Worm (Caenorhabditis elegans) whole organism, L4 larva: Measurements from ENCODE around the gene srh-21.
A peak's percentile ranks its signal among the peaks of the same experiment; 100 is the strongest.

Experiments used
- D1046.2 ChIP-seq: fragments of 200-800 bp; sonication (Bioruptor generic); IDR thresholded peaks from 2 replicates; pipeline ENCODE4 v1.3.6; 2022; ENCODE audit warnings: missing genetic modification characterization, missing compliant biosample characterization
- F10B5.3 ChIP-seq: sonication (generic microtip); optimal IDR thresholded peaks from 2 replicates; lab custom pipeline; 2016; ENCODE audit warnings: mild to moderate bottlenecking, missing genetic modification characterization, missing compliant biosample characterization
- T26A8.4 ChIP-seq: fragments of 200-800 bp; sonication (Bioruptor generic); IDR thresholded peaks from 2 replicates; pipeline ENCODE4 v1.3.6; 2022; ENCODE audit warnings: missing genetic modification characterization, missing compliant biosample characterization
- Y105C5A.15 ChIP-seq: fragments of 200-800 bp; sonication (Bioruptor generic); IDR thresholded peaks from 2 replicates; pipeline ENCODE4 v1.3.6; 2022; ENCODE audit warnings: missing genetic modification characterization, missing compliant biosample characterization
- ZK337.2 ChIP-seq: fragments of 200-800 bp; sonication (Bioruptor generic); IDR thresholded peaks from 2 replicates; pipeline ENCODE4 v1.3.6; 2022; ENCODE audit warnings: missing genetic modification reagents, missing genetic modification characterization, missing compliant biosample characterization
- aha-1 ChIP-seq: fragments of 150-350 bp; peaks from one replicate; lab custom pipeline; 2014; ENCODE audit warnings: missing biosample characterization, missing genetic modification characterization
- ama-1 ChIP-seq: fragments of 150-350 bp; optimal IDR thresholded peaks from 2 replicates; lab custom pipeline; 2014; ENCODE audit warnings: inconsistent platforms, mixed read lengths
- ceh-32 ChIP-seq: sonication (generic microtip); optimal IDR thresholded peaks from 2 replicates; lab custom pipeline; 2016; ENCODE audit warnings: mild to moderate bottlenecking, missing genetic modification characterization, missing compliant biosample characterization; ENCODE audit not compliant: poor library complexity
- ceh-44 ChIP-seq: fragments of 200-800 bp; sonication (Bioruptor generic); IDR thresholded peaks from 2 replicates; pipeline ENCODE4 v1.3.6; 2022; ENCODE audit warnings: missing genetic modification reagents, missing genetic modification characterization, missing compliant biosample characterization
- ceh-62 ChIP-seq: sonication (generic microtip); optimal IDR thresholded peaks from 2 replicates; lab custom pipeline; 2017; ENCODE audit warnings: missing biosample characterization, missing genetic modification characterization
- cey-2 ChIP-seq: sonication (generic microtip); optimal IDR thresholded peaks from 3 replicates; lab custom pipeline; 2017; ENCODE audit warnings: missing genetic modification characterization, mild to moderate bottlenecking, missing compliant biosample characterization, antibody characterized with exemption, borderline replicate concordance; ENCODE audit not compliant: insufficient read depth
- daf-12 ChIP-seq: fragments of 150-350 bp; optimal IDR thresholded peaks from 2 replicates; lab custom pipeline; 2014; ENCODE audit warnings: missing biosample characterization, missing genetic modification reagents, missing genetic modification characterization
- daf-19 ChIP-seq: fragments of 200-800 bp; sonication (Bioruptor generic); conservative IDR thresholded peaks from 2 replicates; pipeline ENCODE4 v1.3.6; 2022; ENCODE audit warnings: missing genetic modification characterization, missing compliant biosample characterization
- daf-8 ChIP-seq: fragments of 200-800 bp; sonication (Bioruptor generic); IDR thresholded peaks from 2 replicates; pipeline ENCODE4 v1.3.6; 2022; ENCODE audit warnings: missing genetic modification characterization, missing compliant biosample characterization
- dmd-6 ChIP-seq: fragments of 200-800 bp; sonication (Bioruptor generic); IDR thresholded peaks from 2 replicates; pipeline ENCODE4 v1.3.6; 2022; ENCODE audit warnings: missing genetic modification reagents, missing genetic modification characterization, missing compliant biosample characterization
- dpl-1 ChIP-seq: fragments of 150-350 bp; optimal IDR thresholded peaks from 2 replicates; lab custom pipeline; 2014; ENCODE audit warnings: missing biosample characterization, missing genetic modification reagents, missing genetic modification characterization
- egl-27 ChIP-seq: sonication (generic microtip); optimal IDR thresholded peaks from 3 replicates; lab custom pipeline; 2017; ENCODE audit warnings: missing biosample characterization, missing genetic modification reagents, missing genetic modification characterization
- fkh-10 ChIP-seq: fragments of 150-350 bp; optimal IDR thresholded peaks from 2 replicates; lab custom pipeline; 2014; ENCODE audit warnings: missing biosample characterization, missing genetic modification reagents, missing genetic modification characterization
- hlh-11 ChIP-seq: fragments of 200-800 bp; sonication (Bioruptor generic); optimal IDR thresholded peaks from 2 replicates; lab custom pipeline; 2018; ENCODE audit warnings: mild to moderate bottlenecking, missing genetic modification characterization, missing compliant biosample characterization
- hlh-30 ChIP-seq: sonication (generic microtip); optimal IDR thresholded peaks from 2 replicates; lab custom pipeline; 2017; ENCODE audit warnings: antibody characterized with exemption, mild to moderate bottlenecking, missing genetic modification characterization, missing compliant biosample characterization; ENCODE audit not compliant: insufficient read depth
- jun-1 ChIP-seq: fragments of 150-350 bp; optimal IDR thresholded peaks from 2 replicates; lab custom pipeline; 2014; ENCODE audit warnings: missing biosample characterization, missing genetic modification reagents, missing genetic modification characterization
- lim-7 ChIP-seq: fragments of 200-800 bp; sonication (Bioruptor generic); IDR thresholded peaks from 2 replicates; pipeline ENCODE4 v1.3.6; 2022; ENCODE audit warnings: missing genetic modification characterization, missing compliant biosample characterization
- lin-13 ChIP-seq: fragments of 150-350 bp; optimal IDR thresholded peaks from 2 replicates; lab custom pipeline; 2014; ENCODE audit warnings: missing biosample characterization, missing genetic modification reagents, missing genetic modification characterization
- lin-29 ChIP-seq: fragments of 200-800 bp; sonication (Bioruptor generic); IDR thresholded peaks from 2 replicates; pipeline ENCODE4 v1.3.6; 2022; ENCODE audit warnings: missing genetic modification reagents, missing genetic modification characterization, missing compliant biosample characterization
- lir-3 ChIP-seq: sonication (generic microtip); optimal IDR thresholded peaks from 2 replicates; lab custom pipeline; 2016; ENCODE audit warnings: mild to moderate bottlenecking, missing genetic modification characterization, missing compliant biosample characterization
- lsy-2 ChIP-seq, 2 experiments: fragments of 150-350 bp in 1 of 2; sonication (generic microtip) in 1 of 2; optimal IDR thresholded peaks; 2 replicates each; lab custom pipeline; 2014 to 2017; ENCODE audit warnings: missing biosample characterization in 2 of 2, missing genetic modification characterization in 2 of 2
- madf-9 ChIP-seq: fragments of 200-800 bp; sonication (Bioruptor generic); conservative IDR thresholded peaks from 2 replicates; pipeline ENCODE4 v1.3.6; 2022; ENCODE audit warnings: missing genetic modification reagents, missing genetic modification characterization, missing compliant biosample characterization
- mdl-1 ChIP-seq, 2 experiments: fragments of 150-350 bp in 1 of 2; sonication (generic microtip) in 1 of 2; optimal IDR thresholded peaks; 2 replicates each; lab custom pipeline; 2014 to 2017; ENCODE audit warnings: missing biosample characterization in 2 of 2, missing genetic modification characterization in 2 of 2
- mdt-29 ChIP-seq: fragments of 200-800 bp; sonication (Bioruptor generic); IDR thresholded peaks from 2 replicates; pipeline ENCODE4 v1.3.6; 2022; ENCODE audit warnings: missing genetic modification reagents, missing genetic modification characterization, missing compliant biosample characterization
- mep-1 ChIP-seq: fragments of 150-350 bp; sonication (generic microtip); optimal IDR thresholded peaks from 3 replicates; lab custom pipeline; 2014; ENCODE audit warnings: missing biosample characterization, missing genetic modification characterization
- mes-2 ChIP-seq: sonication (generic microtip); optimal IDR thresholded peaks from 2 replicates; lab custom pipeline; 2016; ENCODE audit warnings: missing genotype, mild to moderate bottlenecking, missing genetic modification characterization, missing compliant biosample characterization; ENCODE audit not compliant: poor library complexity, severe bottlenecking
- nhr-102 ChIP-seq: sonication (generic microtip); optimal IDR thresholded peaks from 2 replicates; lab custom pipeline; 2016; ENCODE audit warnings: mild to moderate bottlenecking, missing genetic modification characterization, moderate library complexity, missing compliant biosample characterization
- nhr-25 ChIP-seq: sonication (generic microtip); optimal IDR thresholded peaks from 2 replicates; lab custom pipeline; 2017; ENCODE audit warnings: missing genetic modification characterization, mild to moderate bottlenecking, missing compliant biosample characterization, antibody characterized with exemption, moderate library complexity, borderline replicate concordance; ENCODE audit not compliant: insufficient read depth
- nhr-28 ChIP-seq: fragments of 150-350 bp; optimal IDR thresholded peaks from 2 replicates; lab custom pipeline; 2014; ENCODE audit warnings: missing biosample characterization, missing genetic modification characterization
- nhr-48 ChIP-seq: sonication (generic microtip); optimal IDR thresholded peaks from 2 replicates; lab custom pipeline; 2016; ENCODE audit warnings: mild to moderate bottlenecking, missing genetic modification characterization, missing compliant biosample characterization
- nhr-6 ChIP-seq: fragments of 150-350 bp; optimal IDR thresholded peaks from 2 replicates; lab custom pipeline; 2014; ENCODE audit warnings: missing biosample characterization, missing genetic modification characterization
- nhr-76 ChIP-seq: fragments of 150-350 bp; optimal IDR thresholded peaks from 2 replicates; lab custom pipeline; 2014; ENCODE audit warnings: missing biosample characterization, missing genetic modification characterization
- pha-4 ChIP-seq, 2 experiments: fragments of 150-350 bp in 1 of 2; fragments of 200-800 bp in 1 of 2; sonication (Bioruptor generic) in 1 of 2; IDR thresholded peaks in 1 of 2; optimal IDR thresholded peaks in 1 of 2; 2 replicates each; pipeline versions ENCODE4 v1.3.6 to Lab custom; 2014 to 2022; ENCODE audit warnings: missing genetic modification characterization in 2 of 2, missing genetic modification reagents in 2 of 2, missing biosample characterization in 1 of 2, missing compliant biosample characterization in 1 of 2
- spr-1 ChIP-seq: sonication (generic microtip); optimal IDR thresholded peaks from 2 replicates; lab custom pipeline; 2016; ENCODE audit warnings: mild to moderate bottlenecking, missing genetic modification characterization, missing compliant biosample characterization
- spr-3 ChIP-seq: fragments of 200-800 bp; sonication (Bioruptor generic); optimal IDR thresholded peaks from 2 replicates; lab custom pipeline; 2018; ENCODE audit warnings: mild to moderate bottlenecking, missing genetic modification characterization, missing compliant biosample characterization
- unc-130 ChIP-seq: sonication (generic microtip); optimal IDR thresholded peaks from 2 replicates; lab custom pipeline; 2016; ENCODE audit warnings: missing genetic modification reagents, missing genetic modification characterization, missing compliant biosample characterization
- unc-62 ChIP-seq, 3 experiments: fragments of 150-350 bp in 1 of 3; sonication (generic microtip); optimal IDR thresholded peaks in 2 of 3; peaks in 1 of 3; 1 replicate in 1 of 3; 2 replicates in 2 of 3; lab custom pipeline; 2014 to 2017; ENCODE audit warnings: missing biosample characterization in 3 of 3, missing genetic modification characterization in 3 of 3, missing genetic modification reagents in 3 of 3, missing genotype in 1 of 3
- zag-1 ChIP-seq: fragments of 150-350 bp; optimal IDR thresholded peaks from 2 replicates; lab custom pipeline; 2014; ENCODE audit warnings: missing biosample characterization, missing genetic modification characterization
- zfp-2 ChIP-seq: sonication (generic microtip); optimal IDR thresholded peaks from 2 replicates; lab custom pipeline; 2016; ENCODE audit warnings: mild to moderate bottlenecking, missing genetic modification characterization, missing compliant biosample characterization
- ztf-7 ChIP-seq: fragments of 150-350 bp; optimal IDR thresholded peaks from 2 replicates; lab custom pipeline; 2014; ENCODE audit warnings: missing biosample characterization, missing genetic modification characterization

Gene srh-21

DNA sequence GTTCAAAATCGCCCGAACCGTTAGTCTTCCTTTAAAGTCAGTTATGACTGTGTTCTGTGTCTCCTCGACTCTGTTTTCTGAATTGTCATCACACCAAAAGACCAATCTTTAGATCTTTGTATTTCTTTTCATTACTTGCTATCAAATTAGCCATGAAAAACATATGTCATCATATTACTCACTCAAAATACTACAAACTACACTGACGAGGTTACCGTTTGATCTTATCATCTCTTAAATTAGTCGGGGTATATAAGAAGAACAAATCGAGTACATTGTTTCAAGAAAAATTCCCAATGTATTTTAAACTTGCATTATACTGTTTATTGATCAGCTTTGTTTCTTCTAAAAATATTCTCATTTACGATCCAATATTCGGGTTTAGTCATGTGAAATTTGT, 17.9 kb upstream of the srh-21 start, which contains the start of gene ugt-13 (continued):
- TF ChIP-seq cey-2 (tag; lab: Kevin White, UChicago): peak; percentile 47
- no peak for TF ChIP-seq pha-4 (GFP tag; IDR thresholded peaks at IDR 0.05; lab: Robert Waterston, UW)
- no peak for TF ChIP-seq pha-4 (tag; optimal IDR thresholded peaks at IDR 0.05; lab: Kevin White, UChicago)
- no peak for TF ChIP-seq nhr-76 (tag; lab: Kevin White, UChicago)
- TF ChIP-seq F10B5.3: no peak
- no peak for TF ChIP-seq mes-2
- no peak for TF ChIP-seq egl-27 (tag; lab: Kevin White, UChicago)
- TF ChIP-seq nhr-102 (tag; lab: Kevin White, UChicago): peak; percentile 33
- no peak for TF ChIP-seq spr-3 (GFP tag; lab: Kevin White, UChicago)
- TF ChIP-seq daf-19 (GFP tag; lab: Robert Waterston, UW): no peak
- no peak for TF ChIP-seq daf-8 (GFP tag; lab: Robert Waterston, UW)
- TF ChIP-seq hlh-11 (tag; lab: Kevin White, UChicago): no peak
- no peak for TF ChIP-seq lim-7 (GFP tag; lab: Robert Waterston, UW)
- no peak for TF ChIP-seq spr-1 (tag; lab: Kevin White, UChicago)
- no peak for TF ChIP-seq fkh-10 (GFP tag; lab: Kevin White, UChicago)
- TF ChIP-seq lir-3 (tag; lab: Kevin White, UChicago): no peak
- TF ChIP-seq Y105C5A.15 (GFP tag; lab: Robert Waterston, UW): no peak
- no peak for TF ChIP-seq jun-1 (tag; lab: Kevin White, UChicago)
- TF ChIP-seq mdt-29: no peak
- peak; percentile 97 for TF ChIP-seq ztf-7
- no peak for TF ChIP-seq ceh-44 (GFP tag; lab: Robert Waterston, UW)
- TF ChIP-seq lin-29 (GFP tag; lab: Robert Waterston, UW): no peak
- TF ChIP-seq madf-9 (GFP tag; lab: Robert Waterston, UW): no peak
- peak; percentile 61 for TF ChIP-seq mep-1 (tag; lab: Kevin White, UChicago)
- no peak for TF ChIP-seq lin-13 (GFP tag; lab: Kevin White, UChicago)
- TF ChIP-seq ceh-62 (tag; lab: Kevin White, UChicago): no peak
- peak; percentile 9 for TF ChIP-seq hlh-30 (tag; lab: Kevin White, UChicago)
- peak; percentile 94 for TF ChIP-seq nhr-28 (tag; lab: Kevin White, UChicago)
- TF ChIP-seq nhr-48 (tag; lab: Kevin White, UChicago): peak; percentile 39
- no peak for TF ChIP-seq dmd-6 (GFP tag; lab: Robert Waterston, UW)
- TF ChIP-seq T26A8.4 (GFP tag; lab: Robert Waterston, UW): no peak
- TF ChIP-seq lsy-2 (tag; optimal IDR thresholded peaks at IDR 0.05; lab: Kevin White, UChicago): peak in 1 of 2 experiments; percentile 28
- TF ChIP-seq dpl-1 (GFP tag; lab: Kevin White, UChicago): no peak

DNA sequence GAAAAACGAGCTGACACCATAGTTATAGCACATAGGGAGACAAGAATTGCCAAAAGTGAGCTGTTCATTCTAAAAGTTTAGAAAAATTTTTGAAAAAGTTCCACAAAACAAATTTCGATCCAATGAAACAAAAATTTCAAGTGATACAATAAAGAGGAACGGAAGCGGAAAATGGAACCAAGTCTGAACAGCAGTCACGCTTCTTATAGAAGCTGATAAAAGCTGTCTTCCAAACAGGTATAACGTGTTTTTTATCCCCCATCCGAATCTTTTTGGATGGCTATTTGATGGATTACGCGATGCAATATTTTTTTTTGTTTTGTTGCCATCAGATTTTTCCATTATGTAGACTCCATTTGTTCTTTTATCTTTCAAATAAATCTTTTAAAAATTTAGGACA, 14.2 kb upstream of the srh-21 start, which contains the start of gene H23N18.5:
Gene H23N18.5, minus strand, starts transcription at position 69 of the 400 bp plus-strand sequence.
- TF ChIP-seq mdl-1 (tag; optimal IDR thresholded peaks at IDR 0.05; lab: Kevin White, UChicago): peak in 1 of 2 experiments; percentile 33
- TF ChIP-seq hlh-11 (tag; lab: Kevin White, UChicago): peak; percentile 16
- no peak for TF ChIP-seq fkh-10 (GFP tag; lab: Kevin White, UChicago)
- TF ChIP-seq nhr-28 (tag; lab: Kevin White, UChicago): peak; percentile 43
- peak; percentile 19 for TF ChIP-seq nhr-48 (tag; lab: Kevin White, UChicago)
- TF ChIP-seq aha-1: peak; percentile 32

DNA sequence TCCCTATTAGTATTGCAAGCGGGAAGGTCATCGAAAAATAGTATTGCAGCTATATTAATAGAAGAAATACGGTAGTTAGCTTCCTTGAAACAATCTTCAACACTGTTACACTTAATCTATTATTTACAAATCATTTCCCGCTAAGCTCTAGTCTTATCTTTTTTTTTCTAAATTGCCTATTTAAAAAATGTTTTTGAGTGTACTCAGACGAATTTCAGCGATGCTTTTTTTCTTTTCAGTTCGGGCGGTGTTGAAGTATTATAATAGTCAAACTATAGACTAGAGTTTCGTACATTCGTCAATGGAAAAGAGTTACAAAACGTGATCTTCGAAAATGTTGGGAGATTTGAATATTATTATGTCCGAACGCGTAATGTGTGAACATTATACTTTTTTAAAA, 12.6 kb upstream of the srh-21 start:
- TF ChIP-seq zag-1 (tag; lab: Kevin White, UChicago) (no peak), ama-1 (lab: Kevin White, UChicago) (no peak), ZK337.2 (no peak), unc-130 (no peak), D1046.2 (GFP tag; lab: Robert Waterston, UW) (no peak), unc-62 (GFP tag; optimal IDR thresholded peaks at IDR 0.05 in 1 of 2; lab: Kevin White, UChicago) (no peak), unc-62 (tag; optimal IDR thresholded peaks at IDR 0.05; lab: Kevin White, UChicago) (no peak), daf-12 (tag; lab: Kevin White, UChicago) (no peak), lsy-2 (tag; optimal IDR thresholded peaks at IDR 0.05; lab: Kevin White, UChicago) (no peak), ceh-32 (tag; lab: Kevin White, UChicago) (no peak), nhr-102 (tag; lab: Kevin White, UChicago) (no peak), pha-4 (GFP tag; IDR thresholded peaks at IDR 0.05; lab: Robert Waterston, UW) (no peak), pha-4 (tag; optimal IDR thresholded peaks at IDR 0.05; lab: Kevin White, UChicago) (no peak), spr-1 (tag; lab: Kevin White, UChicago) (no peak), nhr-25 (tag; lab: Kevin White, UChicago) (no peak), zfp-2 (tag; lab: Kevin White, UChicago) (no peak), T26A8.4 (GFP tag; lab: Robert Waterston, UW) (no peak), lin-13 (GFP tag; lab: Kevin White, UChicago) (no peak), mdl-1 (tag; optimal IDR thresholded peaks at IDR 0.05; lab: Kevin White, UChicago) (no peak), nhr-6 (no peak)
- TF ChIP-seq, all 104 proteins: peak for 0
